Worm (Caenorhabditis elegans): ENCODE data around the gene wsp-1.

DNA sequence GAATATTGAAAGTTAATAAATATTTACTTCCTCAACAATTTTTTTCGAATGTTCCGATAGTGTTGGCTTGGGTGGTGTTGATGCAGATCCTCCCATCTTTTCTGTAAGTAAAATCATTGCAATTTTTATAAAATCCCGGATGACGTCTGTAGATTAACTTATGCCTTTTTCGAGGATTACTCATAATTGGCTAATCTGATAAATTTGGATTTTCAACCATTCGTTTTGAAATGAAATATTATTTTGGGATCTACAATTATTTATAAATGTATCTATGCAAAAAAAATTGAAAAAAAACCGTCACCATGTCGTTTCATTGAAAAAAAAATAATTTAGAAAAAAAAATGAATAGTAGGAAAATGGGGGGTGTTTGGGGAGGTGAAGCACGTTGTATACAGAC is 2.4 kb upstream of the wsp-1 start, which contains the start of gene glrx-22:
- TF ChIP-seq unc-62 (GFP tag; optimal IDR thresholded peaks at IDR 0.05) (no peak), rcor-1 (GFP tag; IDR thresholded peaks at IDR 0.05) (no peak), D2030.7 (GFP tag; IDR thresholded peaks at IDR 0.05) (no peak), C17E4.6 (GFP tag; IDR thresholded peaks at IDR 0.05) (no peak), nfya-1 (tag; optimal IDR thresholded peaks at IDR 0.05; ENCODE audit: borderline replicate concordance, insufficient read depth) (no peak), ceh-27 (GFP tag; optimal IDR thresholded peaks at IDR 0.05) (no peak), lin-35 (GFP tag; optimal IDR thresholded peaks at IDR 0.05) (no peak), pha-4 (tag; optimal IDR thresholded peaks at IDR 0.05) (no peak), egl-18 (GFP tag; IDR thresholded peaks at IDR 0.05) (no peak), cebp-1 (GFP tag; IDR thresholded peaks at IDR 0.05) (no peak), cebp-1 (tag; optimal IDR thresholded peaks at IDR 0.05) (no peak), egrh-3 (GFP tag; IDR thresholded peaks at IDR 0.05) (no peak), efl-1 (GFP tag; optimal IDR thresholded peaks at IDR 0.05) (no peak), F33H1.4 (GFP tag; IDR thresholded peaks at IDR 0.05) (no peak)
